Fruit fly (Drosophila melanogaster) whole organism, prepupa: ENCODE data around the gene CG12643.

Experiments used
- Blimp-1 ChIP-seq: fragments of 200-800 bp; sonication (Bioruptor generic); optimal IDR thresholded peaks from 3 replicates; lab custom pipeline; 2017; ENCODE audit warnings: missing biosample characterization, missing genetic modification characterization, mild to moderate bottlenecking, moderate library complexity, missing genetic modification reagents
- CG10631 ChIP-seq: fragments of 200-800 bp; sonication (Bioruptor generic); optimal IDR thresholded peaks from 2 replicates; lab custom pipeline; 2016; ENCODE audit warnings: missing biosample characterization, missing genetic modification characterization
- CG11902 ChIP-seq: fragments of 200-800 bp; sonication (Bioruptor generic); optimal IDR thresholded peaks from 3 replicates; lab custom pipeline; 2016; ENCODE audit warnings: missing biosample characterization, missing genetic modification characterization
- CG15336 ChIP-seq: fragments of 200-800 bp; sonication (Bioruptor generic); IDR thresholded peaks from 2 replicates; pipeline ENCODE4 v1.3.6; 2022; ENCODE audit warnings: missing biosample characterization, missing genetic modification characterization
- CG16779 ChIP-seq: fragments of 200-800 bp; sonication (Bioruptor generic); optimal IDR thresholded peaks from 3 replicates; lab custom pipeline; 2017; ENCODE audit warnings: missing biosample characterization, mild to moderate bottlenecking, missing genetic modification characterization
- CG3032 ChIP-seq: fragments of 200-800 bp; optimal IDR thresholded peaks from 2 replicates; lab custom pipeline; 2019; ENCODE audit warnings: missing biosample characterization, mild to moderate bottlenecking, missing genetic modification characterization, moderate library complexity
- CG31627 ChIP-seq: fragments of 200-800 bp; sonication (Bioruptor generic); optimal IDR thresholded peaks from 3 replicates; lab custom pipeline; 2016; ENCODE audit warnings: missing biosample characterization, missing genetic modification characterization
- CG32006 ChIP-seq: fragments of 200-800 bp; sonication (Bioruptor generic); optimal IDR thresholded peaks from 3 replicates; lab custom pipeline; 2017; ENCODE audit warnings: missing biosample characterization, mild to moderate bottlenecking, missing genetic modification characterization
- CG3919 ChIP-seq: fragments of 200-800 bp; sonication (Bioruptor generic); optimal IDR thresholded peaks from 3 replicates; lab custom pipeline; 2016; ENCODE audit warnings: missing biosample characterization, missing genetic modification characterization
- CG4318 ChIP-seq: fragments of 200-800 bp; sonication (Bioruptor generic); optimal IDR thresholded peaks from 3 replicates; lab custom pipeline; 2017; ENCODE audit warnings: missing biosample characterization, mild to moderate bottlenecking, missing genetic modification characterization
- CG6163 ChIP-seq: fragments of 200-800 bp; sonication (Bioruptor generic); IDR thresholded peaks from 3 replicates; pipeline ENCODE4 v1.3.6; 2022; ENCODE audit warnings: missing biosample characterization, missing genetic modification characterization
- CG6276 ChIP-seq: fragments of 200-800 bp; sonication (Bioruptor generic); optimal IDR thresholded peaks from 2 replicates; lab custom pipeline; 2017; ENCODE audit warnings: missing biosample characterization, mild to moderate bottlenecking, missing genetic modification characterization
- CG6792 ChIP-seq: fragments of 200-800 bp; sonication (Bioruptor generic); optimal IDR thresholded peaks from 3 replicates; lab custom pipeline; 2016; ENCODE audit warnings: missing biosample characterization, missing genetic modification characterization
- CG8119 ChIP-seq: fragments of 200-800 bp; sonication (Bioruptor generic); IDR thresholded peaks from 3 replicates; pipeline ENCODE4 v1.3.6; 2022; ENCODE audit warnings: missing biosample characterization, missing genetic modification characterization
- CG8319 ChIP-seq: fragments of 200-800 bp; sonication (Bioruptor generic); optimal IDR thresholded peaks from 3 replicates; lab custom pipeline; 2016; ENCODE audit warnings: missing biosample characterization, missing genetic modification characterization
- Eip78C ChIP-seq: fragments of 200-800 bp; sonication (Bioruptor generic); peaks from one replicate; lab custom pipeline; 2016; ENCODE audit warnings: missing biosample characterization, missing genetic modification characterization
- Ets96B ChIP-seq: fragments of 200-800 bp; optimal IDR thresholded peaks from 2 replicates; lab custom pipeline; 2019; ENCODE audit warnings: missing biosample characterization, mild to moderate bottlenecking, missing genetic modification characterization, moderate library complexity
- Gug ChIP-seq: fragments of 200-800 bp; sonication (Bioruptor generic); IDR thresholded peaks from 2 replicates; pipeline ENCODE4 v1.3.6; 2022; ENCODE audit warnings: missing biosample characterization, missing genetic modification characterization
- Hr38 ChIP-seq: sonication (Bioruptor generic); optimal IDR thresholded peaks from 2 replicates; lab custom pipeline; 2016; ENCODE audit warnings: missing biosample characterization, missing genetic modification characterization
- Hr39 ChIP-seq: fragments of 200-800 bp; sonication (Bioruptor generic); optimal IDR thresholded peaks from 2 replicates; lab custom pipeline; 2016; ENCODE audit warnings: missing biosample characterization, missing genetic modification characterization
- Hr4 ChIP-seq: fragments of 200-800 bp; sonication (Bioruptor generic); optimal IDR thresholded peaks from 3 replicates; lab custom pipeline; 2016; ENCODE audit warnings: missing biosample characterization, missing genetic modification characterization
- OdsH ChIP-seq: fragments of 200-800 bp; sonication (Bioruptor generic); optimal IDR thresholded peaks from 3 replicates; lab custom pipeline; 2016; ENCODE audit warnings: missing biosample characterization, missing genetic modification characterization
- Smox ChIP-seq: fragments of 200-800 bp; sonication (Bioruptor generic); optimal IDR thresholded peaks from 3 replicates; lab custom pipeline; 2016; ENCODE audit warnings: missing biosample characterization, missing genetic modification characterization
- Sox14 ChIP-seq: fragments of 200-800 bp; sonication (Bioruptor generic); optimal IDR thresholded peaks from 3 replicates; lab custom pipeline; 2016; ENCODE audit warnings: missing biosample characterization, missing genetic modification characterization
- Sox15 ChIP-seq: fragments of 200-800 bp; sonication (Bioruptor generic); optimal IDR thresholded peaks from 3 replicates; lab custom pipeline; 2016; ENCODE audit warnings: missing biosample characterization, missing genetic modification characterization
- achi ChIP-seq: fragments of 200-800 bp; sonication (Bioruptor generic); optimal IDR thresholded peaks from 3 replicates; lab custom pipeline; 2016; ENCODE audit warnings: missing biosample characterization, missing genetic modification characterization
- cyc ChIP-seq: fragments of 200-800 bp; sonication (Bioruptor generic); optimal IDR thresholded peaks from 3 replicates; lab custom pipeline; 2016; ENCODE audit warnings: missing biosample characterization, missing genetic modification characterization
- dsx ChIP-seq: fragments of 200-800 bp; optimal IDR thresholded peaks from 3 replicates; lab custom pipeline; 2019; ENCODE audit warnings: missing biosample characterization, mild to moderate bottlenecking, missing genetic modification characterization, moderate library complexity; ENCODE audit not compliant: poor library complexity, severe bottlenecking
- fd85E ChIP-seq: fragments of 200-800 bp; sonication (Bioruptor generic); optimal IDR thresholded peaks from 3 replicates; lab custom pipeline; 2016; ENCODE audit warnings: missing biosample characterization, missing genetic modification characterization
- net ChIP-seq: fragments of 200-800 bp; sonication (Bioruptor generic); optimal IDR thresholded peaks from 3 replicates; lab custom pipeline; 2016; ENCODE audit warnings: missing biosample characterization, missing genetic modification characterization
- salr ChIP-seq, 2 experiments: fragments of 200-800 bp; sonication (Bioruptor generic); optimal IDR thresholded peaks; 3 replicates each; lab custom pipeline; 2016 to 2018; ENCODE audit warnings: missing biosample characterization in 2 of 2, missing genetic modification characterization in 2 of 2, mild to moderate bottlenecking in 1 of 2
- spab ChIP-seq: fragments of 200-800 bp; sonication (Bioruptor generic); optimal IDR thresholded peaks from 2 replicates; lab custom pipeline; 2017; ENCODE audit warnings: missing biosample characterization, mild to moderate bottlenecking, missing genetic modification characterization, missing genetic modification reagents
- svp ChIP-seq: fragments of 200-800 bp; sonication (Bioruptor generic); peaks from one replicate; lab custom pipeline; 2016; ENCODE audit warnings: missing biosample characterization, missing genetic modification characterization
- vri ChIP-seq: fragments of 200-800 bp; sonication (Bioruptor generic); optimal IDR thresholded peaks from 3 replicates; lab custom pipeline; 2016; ENCODE audit warnings: missing biosample characterization, mild to moderate bottlenecking, missing genetic modification characterization

The CG12643 gene

DNA sequence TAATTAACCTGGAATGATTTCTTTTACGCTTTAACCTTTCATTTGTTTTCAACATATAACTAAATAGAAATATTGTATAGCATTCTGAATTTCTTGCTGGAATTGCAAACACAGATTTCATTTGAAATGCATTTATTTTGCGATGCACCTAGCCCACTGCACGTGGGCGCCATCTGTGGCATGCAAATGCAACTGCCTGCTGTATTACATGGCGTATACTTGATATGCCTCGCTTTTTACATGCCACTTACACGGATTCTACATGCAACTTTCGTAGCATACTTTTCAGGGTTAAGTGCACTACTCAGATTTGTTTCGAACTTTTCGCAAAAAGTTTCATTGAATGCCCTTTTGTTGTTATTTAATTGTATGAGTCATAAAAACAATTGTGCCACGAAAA lies 12.3 kb downstream of the CG12643 start:
- TF ChIP-seq CG10631 (GFP tag; lab: Kevin White, UChicago), result no peak
- TF ChIP-seq Hr4 (GFP tag; lab: Kevin White, UChicago), result no peak
- no peak for TF ChIP-seq Sox15 (GFP tag; lab: Kevin White, UChicago)
- TF ChIP-seq CG4318 (GFP tag; lab: Kevin White, UChicago), result no peak

DNA sequence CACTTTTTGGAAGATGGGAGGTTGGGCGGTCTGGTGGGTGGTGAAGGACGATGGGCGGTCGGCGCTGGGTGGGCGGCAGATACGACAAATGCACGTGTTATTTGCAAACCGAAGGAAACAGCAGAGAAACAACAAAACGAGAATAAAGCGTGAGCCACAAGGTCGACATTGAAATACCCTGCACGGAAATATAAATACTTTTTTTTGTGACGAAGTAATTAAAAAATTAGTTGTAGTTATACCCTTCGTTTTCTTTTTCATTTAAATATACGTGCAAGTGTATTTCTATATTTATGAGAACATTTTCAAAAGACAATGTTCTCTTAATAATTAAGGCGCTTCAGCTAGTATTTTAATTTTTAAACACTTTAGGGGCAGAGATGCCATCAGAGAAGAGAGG lies 14.4 kb downstream of the CG12643 start:
- peak; percentile 34 for TF ChIP-seq CG32006 (GFP tag; lab: Kevin White, UChicago)
- peak; percentile 44 for TF ChIP-seq Eip78C (GFP tag; lab: Kevin White, UChicago)
- TF ChIP-seq fd85E (GFP tag; lab: Kevin White, UChicago), result no peak
- TF ChIP-seq Blimp-1, result no peak
- TF ChIP-seq CG16779 (tag; lab: Kevin White, UChicago), result no peak
- no peak for TF ChIP-seq CG11902 (GFP tag; lab: Kevin White, UChicago)
- 0 out of 2 replicates have a peak, but pooled peaks have one; percentile 7 for TF ChIP-seq CG15336
- no peak for TF ChIP-seq svp (GFP tag; lab: Kevin White, UChicago)
- TF ChIP-seq CG6163 (GFP tag; lab: Robert Waterston, UW), result 0 out of 3 replicates have a peak, but pooled peaks have one; percentile 28
- no peak for TF ChIP-seq dsx (GFP tag; lab: Kevin White, UChicago)

DNA sequence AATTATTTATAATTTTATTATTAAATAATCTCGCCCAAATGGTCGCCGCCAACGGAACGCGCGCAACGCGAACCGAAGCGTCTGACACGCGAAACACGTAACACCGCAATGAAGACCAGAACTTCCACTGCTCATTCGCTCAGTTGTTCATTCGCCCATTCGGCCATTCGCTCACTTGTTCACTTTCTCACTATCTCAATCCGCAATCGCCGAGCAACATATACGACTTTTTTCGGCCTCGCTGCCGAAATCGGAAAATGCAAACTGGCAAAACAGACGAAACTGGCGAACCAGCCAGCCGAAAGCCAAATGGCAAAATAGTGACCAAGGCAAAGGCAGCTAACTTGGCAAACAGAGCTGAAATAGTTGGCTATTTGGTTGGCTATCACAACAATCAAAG lies 15.0 kb downstream of the CG12643 start:
- TF ChIP-seq Sox15 (GFP tag; lab: Kevin White, UChicago) (no peak), CG8319 (GFP tag; lab: Kevin White, UChicago) (no peak), CG31627 (GFP tag; lab: Kevin White, UChicago) (no peak), vri (GFP tag; lab: Kevin White, UChicago) (no peak), CG10631 (GFP tag; lab: Kevin White, UChicago) (no peak), spab (GFP tag; lab: Kevin White, UChicago) (no peak), salr (GFP tag; optimal IDR thresholded peaks at IDR 0.05; lab: Kevin White, UChicago) (no peak), CG6276 (GFP tag; lab: Kevin White, UChicago) (no peak), Hr38 (GFP tag; lab: Kevin White, UChicago) (no peak), net (no peak), CG6792 (GFP tag; lab: Kevin White, UChicago) (no peak), CG6163 (GFP tag; lab: Robert Waterston, UW) (no peak), CG11902 (GFP tag; lab: Kevin White, UChicago) (no peak), Smox (no peak), Hr4 (GFP tag; lab: Kevin White, UChicago) (no peak), CG3919 (no peak), Gug (GFP tag; lab: Robert Waterston, UW) (no peak), CG3032 (no peak), Sox14 (GFP tag; lab: Kevin White, UChicago) (no peak), cyc (no peak)

DNA sequence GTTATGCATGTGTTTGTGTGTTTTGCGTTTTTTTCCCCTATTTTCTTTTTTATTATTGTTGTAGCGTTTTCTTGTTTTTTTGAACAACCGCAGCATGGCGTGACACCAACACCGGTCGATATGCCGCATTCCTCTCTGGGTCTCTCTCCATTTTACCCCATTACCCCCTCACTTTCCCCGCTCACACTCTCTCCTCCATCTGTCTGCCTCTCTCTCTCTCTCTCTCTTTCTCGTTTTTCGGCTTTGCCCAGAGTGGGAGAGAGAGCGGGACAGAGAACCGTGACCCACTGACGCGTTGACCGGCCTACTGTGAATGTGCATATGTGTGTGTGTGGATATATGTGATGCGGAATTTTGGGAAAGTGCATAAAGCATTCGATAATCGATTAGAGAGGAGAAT lies 17.7 kb downstream of the CG12643 start:
- TF ChIP-seq achi (GFP tag; lab: Kevin White, UChicago) (no peak), Eip78C (GFP tag; lab: Kevin White, UChicago) (peak; percentile 33), Hr39 (GFP tag; lab: Kevin White, UChicago) (no peak), Ets96B (tag; lab: Kevin White, UChicago) (no peak), CG8119 (GFP tag; lab: Robert Waterston, UW) (no peak), CG6276 (GFP tag; lab: Kevin White, UChicago) (peak; percentile 24)
- TF ChIP-seq, all 60 proteins: peak for 2

DNA sequence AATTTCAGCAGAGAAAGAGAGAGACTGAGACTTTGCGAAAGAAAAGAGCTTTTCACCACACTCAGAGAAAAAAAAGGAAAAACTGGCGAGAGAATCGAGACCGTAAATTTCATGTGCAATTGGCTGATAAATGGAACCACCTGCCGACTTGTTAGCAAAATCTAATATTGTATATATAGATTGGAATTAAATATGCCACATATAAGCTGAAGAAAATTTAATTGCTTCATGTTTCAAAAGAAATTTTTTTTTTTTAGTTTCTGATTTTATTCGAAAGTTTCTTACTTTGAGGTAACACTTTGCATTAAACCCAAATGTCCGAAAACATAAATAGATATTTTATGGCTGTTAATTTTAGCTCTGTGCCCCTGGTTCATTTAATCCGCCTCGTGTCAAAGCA lies 20.3 kb downstream of the CG12643 start:
- no peak for TF ChIP-seq OdsH (GFP tag; lab: Kevin White, UChicago)
- peak; percentile 43 for TF ChIP-seq Eip78C (GFP tag; lab: Kevin White, UChicago)
- TF ChIP-seq CG8119 (GFP tag; lab: Robert Waterston, UW), result peak; percentile 24; the same call in 2 of the 3 replicates
- TF ChIP-seq Hr4 (GFP tag; lab: Kevin White, UChicago), result peak; percentile 22
- peak; percentile 28 for TF ChIP-seq CG32006 (GFP tag; lab: Kevin White, UChicago)
- TF ChIP-seq CG3032, result no peak
- TF ChIP-seq net, result peak; percentile 19
